Worm (Caenorhabditis elegans) whole organism, L2 larva: ENCODE data around the gene rei-1.
A peak's percentile ranks its signal among the peaks of the same experiment; 100 is the strongest.

Source experiments
- C34F6.9 ChIP-seq: fragments of 150-350 bp; optimal IDR thresholded peaks from 2 replicates; lab custom pipeline; 2014; ENCODE audit warnings: missing biosample characterization, missing genetic modification characterization
- R02D3.7 ChIP-seq: fragments of 150-350 bp; optimal IDR thresholded peaks from 2 replicates; lab custom pipeline; 2014; ENCODE audit warnings: missing biosample characterization, missing genetic modification characterization
- Y55F3AM.14 ChIP-seq: fragments of 200-800 bp; sonication (Bioruptor generic); optimal IDR thresholded peaks from 2 replicates; lab custom pipeline; 2018; ENCODE audit warnings: mild to moderate bottlenecking, missing genetic modification characterization, missing compliant biosample characterization
- aly-2 ChIP-seq: fragments of 150-350 bp; optimal IDR thresholded peaks from 2 replicates; lab custom pipeline; 2014; ENCODE audit warnings: missing biosample characterization, missing genetic modification characterization
- ama-1 ChIP-seq: fragments of 150-350 bp; optimal IDR thresholded peaks from 2 replicates; lab custom pipeline; 2018; ENCODE audit warnings: inconsistent platforms
- blmp-1 ChIP-seq: sonication (generic microtip); optimal IDR thresholded peaks from 2 replicates; lab custom pipeline; 2017; ENCODE audit warnings: missing genetic modification characterization, mild to moderate bottlenecking, missing compliant biosample characterization, antibody characterized with exemption, moderate library complexity; ENCODE audit not compliant: insufficient read depth
- crh-2 ChIP-seq: sonication (generic microtip); optimal IDR thresholded peaks from 2 replicates; lab custom pipeline; 2017; ENCODE audit warnings: missing biosample characterization, missing genetic modification characterization
- egl-27 ChIP-seq: sonication (generic microtip); optimal IDR thresholded peaks from 3 replicates; lab custom pipeline; 2017; ENCODE audit warnings: missing biosample characterization, missing genetic modification reagents, missing genetic modification characterization
- elt-1 ChIP-seq: fragments of 150-350 bp; optimal IDR thresholded peaks from 2 replicates; lab custom pipeline; 2014; ENCODE audit warnings: missing biosample characterization, missing genetic modification characterization
- fos-1 ChIP-seq: fragments of 150-350 bp; optimal IDR thresholded peaks from 2 replicates; lab custom pipeline; 2014; ENCODE audit warnings: missing biosample characterization, missing genetic modification characterization
- gmeb-1 ChIP-seq: fragments of 150-350 bp; optimal IDR thresholded peaks from 2 replicates; lab custom pipeline; 2014; ENCODE audit warnings: missing biosample characterization, missing genetic modification characterization
- lin-11 ChIP-seq: fragments of 150-350 bp; sonication (generic microtip); optimal IDR thresholded peaks from 2 replicates; lab custom pipeline; 2014; ENCODE audit warnings: missing biosample characterization, missing genetic modification characterization, inconsistent platforms, mixed read lengths
- lin-13 ChIP-seq: fragments of 150-350 bp; optimal IDR thresholded peaks from 2 replicates; lab custom pipeline; 2014; ENCODE audit warnings: missing biosample characterization, missing genetic modification reagents, missing genetic modification characterization
- lsy-2 ChIP-seq, 2 experiments: fragments of 150-350 bp in 1 of 2; sonication (generic microtip) in 1 of 2; optimal IDR thresholded peaks; 2 replicates each; lab custom pipeline; 2014 to 2017; ENCODE audit warnings: missing biosample characterization in 2 of 2, missing genetic modification characterization in 2 of 2
- mab-5 ChIP-seq: fragments of 150-350 bp; optimal IDR thresholded peaks from 2 replicates; lab custom pipeline; 2014; ENCODE audit warnings: missing biosample characterization, missing genetic modification characterization
- nhr-21 ChIP-seq: fragments of 150-350 bp; optimal IDR thresholded peaks from 2 replicates; lab custom pipeline; 2014; ENCODE audit warnings: missing biosample characterization, missing genetic modification characterization
- nhr-23 ChIP-seq: fragments of 150-350 bp; optimal IDR thresholded peaks from 2 replicates; lab custom pipeline; 2014; ENCODE audit warnings: missing biosample characterization, missing genetic modification reagents, missing genetic modification characterization
- nhr-237 ChIP-seq: fragments of 150-350 bp; optimal IDR thresholded peaks from 2 replicates; lab custom pipeline; 2014; ENCODE audit warnings: missing biosample characterization, missing genetic modification characterization
- nhr-25 ChIP-seq: fragments of 150-350 bp; sonication (generic microtip); optimal IDR thresholded peaks from 3 replicates; lab custom pipeline; 2014; ENCODE audit warnings: missing biosample characterization, missing genetic modification characterization
- nhr-6 ChIP-seq: fragments of 150-350 bp; optimal IDR thresholded peaks from 2 replicates; lab custom pipeline; 2014; ENCODE audit warnings: missing biosample characterization, missing genetic modification characterization
- peb-1 ChIP-seq: fragments of 150-350 bp; optimal IDR thresholded peaks from 2 replicates; lab custom pipeline; 2014; ENCODE audit warnings: missing biosample characterization, missing genetic modification characterization
- sem-4 ChIP-seq: fragments of 150-350 bp; optimal IDR thresholded peaks from 2 replicates; lab custom pipeline; 2014; ENCODE audit warnings: missing biosample characterization, missing genetic modification reagents, missing genetic modification characterization
- skn-1 ChIP-seq: sonication (generic microtip); optimal IDR thresholded peaks from 2 replicates; lab custom pipeline; 2017; ENCODE audit warnings: missing biosample characterization, missing genetic modification characterization
- sma-3 ChIP-seq: sonication (generic microtip); optimal IDR thresholded peaks from 2 replicates; lab custom pipeline; 2016; ENCODE audit warnings: missing genetic modification reagents, missing genetic modification characterization, missing compliant biosample characterization
- sma-9 ChIP-seq, 2 experiments: fragments of 150-350 bp in 1 of 2; sonication (generic microtip) in 1 of 2; optimal IDR thresholded peaks; 2 replicates each; lab custom pipeline; 2014 to 2016; ENCODE audit warnings: missing genetic modification characterization in 2 of 2, mild to moderate bottlenecking in 1 of 2, missing biosample characterization in 1 of 2, missing compliant biosample characterization in 1 of 2, missing genetic modification reagents in 1 of 2, moderate library complexity in 1 of 2
- snpc-4 ChIP-seq: fragments of 150-350 bp; optimal IDR thresholded peaks from 2 replicates; lab custom pipeline; 2014; ENCODE audit warnings: missing biosample characterization, missing genetic modification characterization
- unc-39 ChIP-seq: fragments of 150-350 bp; optimal IDR thresholded peaks from 2 replicates; lab custom pipeline; 2014; ENCODE audit warnings: missing biosample characterization, missing genetic modification characterization
- unc-55 ChIP-seq: fragments of 150-350 bp; sonication (generic microtip); optimal IDR thresholded peaks from 3 replicates; lab custom pipeline; 2014; ENCODE audit warnings: missing biosample characterization, missing genetic modification reagents, missing genetic modification characterization
- unc-62 ChIP-seq: fragments of 150-350 bp; optimal IDR thresholded peaks from 2 replicates; lab custom pipeline; 2014; ENCODE audit warnings: missing biosample characterization, missing genetic modification reagents, missing genetic modification characterization
- zag-1 ChIP-seq: fragments of 150-350 bp; optimal IDR thresholded peaks from 2 replicates; lab custom pipeline; 2014; ENCODE audit warnings: missing biosample characterization, missing genetic modification characterization
- ztf-11 ChIP-seq: sonication (generic microtip); optimal IDR thresholded peaks from 2 replicates; lab custom pipeline; 2017; ENCODE audit warnings: missing biosample characterization, missing genetic modification characterization
- ztf-4 ChIP-seq: fragments of 150-350 bp; optimal IDR thresholded peaks from 2 replicates; lab custom pipeline; 2014; ENCODE audit warnings: missing biosample characterization, missing genetic modification characterization

Gene rei-1

DNA sequence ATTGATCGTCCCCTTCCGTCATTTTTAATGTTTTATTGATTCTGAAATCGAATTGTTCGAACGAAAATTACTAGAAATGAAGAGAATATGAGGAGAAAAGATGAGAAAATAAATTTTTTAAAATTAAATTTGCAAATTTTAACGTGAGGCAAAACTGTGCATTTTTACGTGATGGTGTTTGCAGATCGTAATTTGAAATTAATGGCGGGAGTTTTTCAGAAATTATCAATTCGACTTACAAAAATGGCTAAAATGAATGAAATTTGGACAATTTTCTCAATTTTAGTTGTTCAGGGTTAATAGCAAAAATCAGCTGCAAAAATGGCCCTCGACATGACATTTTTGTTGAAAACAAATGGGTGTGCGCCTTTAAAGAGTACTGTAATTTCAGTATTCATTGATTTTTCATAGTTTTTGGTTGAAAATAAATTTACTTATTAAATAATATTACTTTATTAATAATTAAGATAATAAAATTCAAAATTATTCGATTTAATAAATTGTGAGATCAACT, at the start of gene rei-1:
Gene rei-1, minus strand, starts transcription at position 84 of the 514 bp plus-strand sequence.
- TF ChIP-seq crh-2 (tag; lab: Kevin White, UChicago): no peak
- TF ChIP-seq peb-1: no peak
- no peak for TF ChIP-seq nhr-25 (tag; lab: Kevin White, UChicago)
- TF ChIP-seq nhr-23 (tag; lab: Kevin White, UChicago): no peak
- no peak for TF ChIP-seq zag-1 (tag; lab: Kevin White, UChicago)
- TF ChIP-seq snpc-4 (tag; lab: Kevin White, UChicago): no peak
- TF ChIP-seq lin-11 (tag; lab: Kevin White, UChicago): no peak
- TF ChIP-seq C34F6.9 (tag; lab: Kevin White, UChicago): no peak
- TF ChIP-seq ztf-11 (tag; lab: Kevin White, UChicago): no peak
- TF ChIP-seq nhr-21 (tag; lab: Kevin White, UChicago): no peak

- TF ChIP-seq C34F6.9 (tag; lab: Kevin White, UChicago) (no peak), Y55F3AM.14 (GFP tag; lab: Kevin White, UChicago) (no peak), lin-11 (tag; lab: Kevin White, UChicago) (no peak), sma-3 (no peak), nhr-23 (tag; lab: Kevin White, UChicago) (no peak), aly-2 (tag; lab: Kevin White, UChicago) (no peak), unc-55 (no peak)
Observed at ce11 chrIII:4143170-4143569, 45.2 kb upstream of the rei-1 start.

ce11 chrIII:4137180-4137579, 39.2 kb upstream of the rei-1 start:
- peak; percentile 51 for TF ChIP-seq unc-55
- TF ChIP-seq ama-1 (lab: Kevin White, UChicago): no peak

- no peak for TF ChIP-seq mab-5 (tag; lab: Kevin White, UChicago)
- no peak for TF ChIP-seq aly-2 (tag; lab: Kevin White, UChicago)
- TF ChIP-seq blmp-1 (tag; lab: Kevin White, UChicago): no peak
- TF ChIP-seq sma-3: no peak
- no peak for TF ChIP-seq lsy-2 (tag; optimal IDR thresholded peaks at IDR 0.05; lab: Kevin White, UChicago)
- TF ChIP-seq R02D3.7 (tag; lab: Kevin White, UChicago): no peak
- no peak for TF ChIP-seq egl-27 (tag; lab: Kevin White, UChicago)
- no peak for TF ChIP-seq gmeb-1 (tag; lab: Kevin White, UChicago)
- TF ChIP-seq nhr-6 (tag; lab: Kevin White, UChicago): no peak
- TF ChIP-seq unc-39 (tag; lab: Kevin White, UChicago): no peak
- no peak for TF ChIP-seq sem-4 (tag; lab: Kevin White, UChicago)
- no peak for TF ChIP-seq ama-1 (lab: Kevin White, UChicago)
- TF ChIP-seq snpc-4 (tag; lab: Kevin White, UChicago): no peak
- no peak for TF ChIP-seq sma-9 (GFP tag; optimal IDR thresholded peaks at IDR 0.05; lab: Kevin White, UChicago)
- TF ChIP-seq sma-9 (tag; optimal IDR thresholded peaks at IDR 0.05; lab: Kevin White, UChicago): no peak
- no peak for TF ChIP-seq nhr-237
- no peak for TF ChIP-seq lin-13 (GFP tag; lab: Kevin White, UChicago)
- no peak for TF ChIP-seq fos-1 (tag; lab: Kevin White, UChicago)
- TF ChIP-seq elt-1 (tag; lab: Kevin White, UChicago): no peak
Observed at ce11 chrIII:4134059-4134458, 36.1 kb upstream of the rei-1 start.

ce11 chrIII:4131814-4132555, 34.0 kb upstream of the rei-1 start:
- TF ChIP-seq skn-1 (tag; lab: Kevin White, UChicago) (no peak), ztf-4 (tag; lab: Kevin White, UChicago) (no peak), fos-1 (tag; lab: Kevin White, UChicago) (no peak), ama-1 (lab: Kevin White, UChicago) (no peak), zag-1 (tag; lab: Kevin White, UChicago) (peak; percentile 51), lsy-2 (tag; optimal IDR thresholded peaks at IDR 0.05; lab: Kevin White, UChicago) (peak in 1 of 2 experiments; percentile 1), unc-62 (GFP tag; lab: Kevin White, UChicago) (no peak)
- TF ChIP-seq, all 48 proteins: peak for 2
